Worm (Caenorhabditis elegans): Measurements from ENCODE around the gene mrpl-45.

- no peak for TF ChIP-seq nhr-12 (tag; optimal IDR thresholded peaks at IDR 0.05)
- no peak for TF ChIP-seq elt-3 (tag; optimal IDR thresholded peaks at IDR 0.05)
- no peak for TF ChIP-seq snpc-4 (tag; optimal IDR thresholded peaks at IDR 0.05)
- TF ChIP-seq nhr-23 (tag; optimal IDR thresholded peaks at IDR 0.05) = no peak
- no peak for TF ChIP-seq lin-39 (tag; optimal IDR thresholded peaks at IDR 0.05)
- TF ChIP-seq nhr-25 (tag; optimal IDR thresholded peaks at IDR 0.05) = no peak
- TF ChIP-seq pha-4 (tag; optimal IDR thresholded peaks at IDR 0.05) = no peak
- TF ChIP-seq zag-1 (tag; optimal IDR thresholded peaks at IDR 0.05) = no peak
- TF ChIP-seq ama-1 (optimal IDR thresholded peaks at IDR 0.05) = no peak
- TF ChIP-seq fkh-2 (tag; optimal IDR thresholded peaks at IDR 0.05) = no peak
- no peak for TF ChIP-seq nhr-76 (tag; optimal IDR thresholded peaks at IDR 0.05)
These were observed 23.8 kb upstream of the mrpl-45 start for ce11 chrIII:1225595-1225994.

Measured in whole organism, L3 larva.